Fruit fly (Drosophila melanogaster) whole organism, embryonic: Measurements from ENCODE around the gene CG5171.
A peak's percentile ranks its signal among the peaks of the same experiment; 100 is the strongest.

Experiments used
- Ada2b ChIP-seq: fragments of 200-800 bp; sonication (Bioruptor generic); IDR thresholded peaks from 2 replicates; pipeline ENCODE4 v1.3.6; 2022; ENCODE audit warnings: missing biosample characterization, missing genetic modification characterization
- BEAF-32 ChIP-seq: fragments of 200-800 bp; sonication (Bioruptor generic); optimal IDR thresholded peaks from 3 replicates; lab custom pipeline; 2017; ENCODE audit warnings: missing biosample characterization, missing genetic modification characterization, mild to moderate bottlenecking, moderate library complexity, missing genetic modification reagents
- Bgb ChIP-seq: fragments of 200-800 bp; sonication (Bioruptor generic); IDR thresholded peaks from 2 replicates; pipeline ENCODE4 v1.3.6; 2022; ENCODE audit warnings: missing biosample characterization, missing genetic modification characterization; ENCODE audit not compliant: partially characterized antibody
- CG10654 ChIP-seq: fragments of 200-800 bp; sonication (Bioruptor generic); optimal IDR thresholded peaks from 2 replicates; lab custom pipeline; 2016; ENCODE audit warnings: missing biosample characterization, missing genetic modification characterization
- CG11247 ChIP-seq: fragments of 200-800 bp; sonication (Bioruptor generic); IDR thresholded peaks from 2 replicates; pipeline ENCODE4 v1.3.6; 2022; ENCODE audit warnings: missing biosample characterization, missing genetic modification characterization
- CG11504 ChIP-seq: fragments of 200-800 bp; sonication (Bioruptor generic); optimal IDR thresholded peaks from 3 replicates; lab custom pipeline; 2019; ENCODE audit warnings: missing biosample characterization, mild to moderate bottlenecking, missing genetic modification characterization, moderate library complexity
- CG12071 ChIP-seq: fragments of 200-800 bp; sonication (Bioruptor generic); optimal IDR thresholded peaks from 3 replicates; lab custom pipeline; 2018; ENCODE audit warnings: missing biosample characterization, mild to moderate bottlenecking, missing genetic modification characterization
- CG12659 ChIP-seq: fragments of 200-800 bp; sonication (Bioruptor generic); optimal IDR thresholded peaks from 3 replicates; lab custom pipeline; 2017; ENCODE audit warnings: mild to moderate bottlenecking, missing biosample characterization, missing genetic modification reagents, missing genetic modification characterization
- CG13287 ChIP-seq: fragments of 200-800 bp; sonication (Bioruptor generic); IDR thresholded peaks from 2 replicates; pipeline ENCODE4 v1.3.6; 2022; ENCODE audit warnings: missing biosample characterization, missing genetic modification characterization; ENCODE audit not compliant: partially characterized antibody
- CG14710 ChIP-seq: fragments of 200-800 bp; sonication (Bioruptor generic); optimal IDR thresholded peaks from 3 replicates; lab custom pipeline; 2019; ENCODE audit warnings: missing biosample characterization, mild to moderate bottlenecking, missing genetic modification characterization, moderate library complexity
- CG17328 ChIP-seq: fragments of 200-800 bp; sonication (Bioruptor generic); IDR thresholded peaks from 2 replicates; pipeline ENCODE4 v1.3.6; 2022; ENCODE audit warnings: missing biosample characterization, missing genetic modification characterization
- CG17361 ChIP-seq: fragments of 200-800 bp; sonication (Bioruptor generic); IDR thresholded peaks from 3 replicates; pipeline ENCODE4 v1.3.6; 2022; ENCODE audit warnings: missing biosample characterization, missing genetic modification characterization
- CG2202 ChIP-seq: fragments of 200-800 bp; sonication (Bioruptor generic); optimal IDR thresholded peaks from 2 replicates; lab custom pipeline; 2018; ENCODE audit warnings: missing biosample characterization, mild to moderate bottlenecking, missing genetic modification characterization
- CG2712 ChIP-seq: fragments of 200-800 bp; optimal IDR thresholded peaks from 3 replicates; lab custom pipeline; 2019; ENCODE audit warnings: missing biosample characterization, mild to moderate bottlenecking, missing genetic modification characterization, moderate library complexity
- CG30020 ChIP-seq: fragments of 200-800 bp; optimal IDR thresholded peaks from 2 replicates; lab custom pipeline; 2019; ENCODE audit warnings: missing biosample characterization, mild to moderate bottlenecking, missing genetic modification characterization, moderate library complexity
- CG31441 ChIP-seq: fragments of 200-800 bp; sonication (Bioruptor generic); IDR thresholded peaks from 2 replicates; pipeline ENCODE4 v1.3.6; 2022; ENCODE audit warnings: missing biosample characterization, missing genetic modification characterization
- CG4617 ChIP-seq: fragments of 200-800 bp; sonication (Bioruptor generic); optimal IDR thresholded peaks from 3 replicates; lab custom pipeline; 2016; ENCODE audit warnings: missing biosample characterization, missing genetic modification characterization, borderline replicate concordance
- CG6654 ChIP-seq: fragments of 200-800 bp; sonication (Bioruptor generic); optimal IDR thresholded peaks from 2 replicates; lab custom pipeline; 2017; ENCODE audit warnings: missing biosample characterization, mild to moderate bottlenecking, missing genetic modification characterization
- CG7271 ChIP-seq: fragments of 200-800 bp; sonication (Bioruptor generic); optimal IDR thresholded peaks from 2 replicates; lab custom pipeline; 2018; ENCODE audit warnings: missing biosample characterization, mild to moderate bottlenecking, missing genetic modification characterization, moderate library complexity
- CG9437 ChIP-seq: fragments of 200-800 bp; sonication (Bioruptor generic); optimal IDR thresholded peaks from 2 replicates; lab custom pipeline; 2018; ENCODE audit warnings: missing biosample characterization, mild to moderate bottlenecking, missing genetic modification characterization
- CG9797 ChIP-seq: fragments of 200-800 bp; sonication (Bioruptor generic); optimal IDR thresholded peaks from 3 replicates; lab custom pipeline; 2018; ENCODE audit warnings: missing biosample characterization, mild to moderate bottlenecking, missing genetic modification characterization
- Dp ChIP-seq: fragments of 200-800 bp; sonication (Bioruptor generic); optimal IDR thresholded peaks from 2 replicates; lab custom pipeline; 2018; ENCODE audit warnings: missing biosample characterization, mild to moderate bottlenecking, missing genetic modification characterization, moderate library complexity
- Fer2 ChIP-seq: fragments of 200-800 bp; sonication (Bioruptor generic); optimal IDR thresholded peaks from 2 replicates; lab custom pipeline; 2018; ENCODE audit warnings: missing biosample characterization, mild to moderate bottlenecking, missing genetic modification characterization, moderate library complexity
- MBD-R2 ChIP-seq: fragments of 200-800 bp; sonication (Bioruptor generic); IDR thresholded peaks from 2 replicates; pipeline ENCODE4 v1.3.6; 2022; ENCODE audit warnings: missing biosample characterization, missing genetic modification characterization
- MESR4 ChIP-seq: fragments of 200-800 bp; sonication (Bioruptor generic); optimal IDR thresholded peaks from 2 replicates; lab custom pipeline; 2018; ENCODE audit warnings: missing biosample characterization, mild to moderate bottlenecking, missing genetic modification characterization, moderate library complexity
- PHDP ChIP-seq: fragments of 200-800 bp; sonication (Bioruptor generic); optimal IDR thresholded peaks from 3 replicates; lab custom pipeline; 2018; ENCODE audit warnings: missing biosample characterization, mild to moderate bottlenecking, missing genetic modification characterization, moderate library complexity
- disco-r ChIP-seq: fragments of 200-800 bp; sonication (Bioruptor generic); optimal IDR thresholded peaks from 2 replicates; lab custom pipeline; 2016; ENCODE audit warnings: missing biosample characterization, missing genetic modification characterization
- fd102C ChIP-seq: fragments of 200-800 bp; sonication (Bioruptor generic); optimal IDR thresholded peaks from 2 replicates; lab custom pipeline; 2018; ENCODE audit warnings: missing biosample characterization, mild to moderate bottlenecking, missing genetic modification characterization, moderate library complexity
- fd3F ChIP-seq: fragments of 200-800 bp; sonication (Bioruptor generic); optimal IDR thresholded peaks from 2 replicates; lab custom pipeline; 2018; ENCODE audit warnings: missing biosample characterization, mild to moderate bottlenecking, missing genetic modification characterization, moderate library complexity
- gfzf ChIP-seq: fragments of 200-800 bp; sonication (Bioruptor generic); optimal IDR thresholded peaks from 2 replicates; lab custom pipeline; 2016; ENCODE audit warnings: missing biosample characterization, mild to moderate bottlenecking, missing genetic modification characterization, moderate library complexity
- kah ChIP-seq: fragments of 200-800 bp; sonication (Bioruptor generic); optimal IDR thresholded peaks from 2 replicates; lab custom pipeline; 2018; ENCODE audit warnings: missing biosample characterization, mild to moderate bottlenecking, missing genetic modification characterization
- pfk ChIP-seq: fragments of 200-800 bp; sonication (Bioruptor generic); optimal IDR thresholded peaks from 2 replicates; lab custom pipeline; 2018; ENCODE audit warnings: missing biosample characterization, mild to moderate bottlenecking, missing genetic modification characterization, moderate library complexity
- pho ChIP-seq: fragments of 200-800 bp; sonication (Bioruptor generic); optimal IDR thresholded peaks from 2 replicates; lab custom pipeline; 2016; ENCODE audit warnings: missing biosample characterization, missing genetic modification characterization
- pzg ChIP-seq: fragments of 200-800 bp; sonication (Bioruptor generic); optimal IDR thresholded peaks from 3 replicates; lab custom pipeline; 2018; ENCODE audit warnings: missing biosample characterization, mild to moderate bottlenecking, missing genetic modification characterization, moderate library complexity
- row ChIP-seq: fragments of 200-800 bp; sonication (Bioruptor generic); IDR thresholded peaks from 3 replicates; pipeline ENCODE4 v1.3.6; 2022; ENCODE audit warnings: missing biosample characterization, missing genetic modification characterization
- stwl ChIP-seq: fragments of 200-800 bp; sonication (Bioruptor generic); optimal IDR thresholded peaks from 3 replicates; lab custom pipeline; 2018; ENCODE audit warnings: missing biosample characterization, mild to moderate bottlenecking, missing genetic modification characterization, moderate library complexity
- trem ChIP-seq: fragments of 200-800 bp; optimal IDR thresholded peaks from 3 replicates; lab custom pipeline; 2019; ENCODE audit warnings: missing biosample characterization, mild to moderate bottlenecking, missing genetic modification characterization, moderate library complexity
- tup ChIP-seq: fragments of 200-800 bp; sonication (Bioruptor generic); optimal IDR thresholded peaks from 2 replicates; lab custom pipeline; 2016; ENCODE audit warnings: missing biosample characterization, mild to moderate bottlenecking, missing genetic modification characterization, moderate library complexity
- vfl ChIP-seq: fragments of 200-800 bp; sonication (Bioruptor generic); optimal IDR thresholded peaks from 2 replicates; lab custom pipeline; 2016; ENCODE audit warnings: missing biosample characterization, missing genetic modification characterization

CG5171 gene

dm6 chr2L:7409007-7409406, 7.9 kb downstream of the CG5171 start (continued):
- TF ChIP-seq Fer2 (tag; lab: Kevin White, UChicago) (no peak), CG17328 (GFP tag; lab: Robert Waterston, UW) (no peak), vfl (GFP tag; lab: Kevin White, UChicago) (no peak), fd3F (GFP tag; lab: Kevin White, UChicago) (no peak), Bgb (GFP tag; lab: Robert Waterston, UW) (0 out of 2 replicates have a peak, but pooled peaks have one; percentile 9), CG12659 (GFP tag; lab: Kevin White, UChicago) (no peak), CG7271 (tag; lab: Kevin White, UChicago) (no peak)

DNA sequence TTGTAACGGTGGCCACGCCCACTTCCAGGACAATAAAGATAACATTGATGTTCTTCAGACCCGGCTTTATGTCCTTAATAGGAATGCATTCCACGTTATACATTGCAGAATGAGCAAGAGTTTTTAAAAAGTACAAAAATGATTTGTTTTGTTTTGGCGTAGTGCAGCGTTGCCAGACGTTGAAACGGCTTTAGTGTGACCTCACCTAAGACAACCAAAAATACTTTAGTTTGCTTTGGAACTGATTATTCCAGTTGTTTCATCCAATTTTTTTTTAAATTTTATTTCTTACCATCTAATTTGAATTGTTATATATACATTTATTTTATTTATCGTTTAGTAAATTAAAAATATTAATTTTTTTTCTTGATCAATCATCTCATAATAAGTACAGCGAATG, 8.5 kb downstream of the CG5171 start, which contains the start of gene CG5181:
TSS of gene CG5181 (minus strand) at position 208 of the 400 bp plus-strand sequence.
- TF ChIP-seq CG14710 (tag; lab: Kevin White, UChicago) (peak; percentile 21), CG13287 (GFP tag; lab: Robert Waterston, UW) (peak; percentile 32; the same call in 1 of the 2 replicates), MESR4 (GFP tag; lab: Kevin White, UChicago) (peak; percentile 25), fd102C (GFP tag; lab: Kevin White, UChicago) (no peak), CG9797 (peak; percentile 49), pho (no peak), Ada2b (GFP tag; lab: Robert Waterston, UW) (no peak), row (GFP tag; lab: Robert Waterston, UW) (peak; percentile 69), pfk (GFP tag; lab: Kevin White, UChicago) (peak; percentile 50), CG12071 (GFP tag; lab: Kevin White, UChicago) (no peak), CG4617 (GFP tag; lab: Kevin White, UChicago) (peak; percentile 34), PHDP (tag; lab: Kevin White, UChicago) (no peak), MBD-R2 (GFP tag; lab: Robert Waterston, UW) (peak; percentile 80), CG2202 (no peak), CG11504 (tag; lab: Kevin White, UChicago) (peak; percentile 32), tup (GFP tag; lab: Kevin White, UChicago) (no peak), pzg (GFP tag; lab: Kevin White, UChicago) (peak; percentile 46), CG31441 (GFP tag; lab: Robert Waterston, UW) (no peak), Dp (peak; percentile 18), CG30020 (tag; lab: Kevin White, UChicago) (peak; percentile 37), CG11247 (GFP tag; lab: Robert Waterston, UW) (no peak), CG6654 (GFP tag; lab: Kevin White, UChicago) (no peak), trem (tag; lab: Kevin White, UChicago) (peak; percentile 35), BEAF-32 (GFP tag; lab: Kevin White, UChicago) (peak; percentile 10), CG10654 (GFP tag; lab: Kevin White, UChicago) (no peak), CG9437 (GFP tag; lab: Kevin White, UChicago) (no peak), gfzf (peak; percentile 63), stwl (tag; lab: Kevin White, UChicago) (peak; percentile 86), CG17361 (GFP tag; lab: Robert Waterston, UW) (no peak), disco-r (GFP tag; lab: Kevin White, UChicago) (no peak), CG2712 (tag; lab: Kevin White, UChicago) (peak; percentile 1), kah (GFP tag; lab: Kevin White, UChicago) (no peak)
